Worm (Caenorhabditis elegans) whole organism, L2 larva: ENCODE results near the gene ced-5.

Experiments
- C34F6.9 ChIP-seq: fragments of 150-350 bp; optimal IDR thresholded peaks from 2 replicates; lab custom pipeline; 2014; ENCODE audit warnings: missing biosample characterization, missing genetic modification characterization
- F13H6.1 ChIP-seq: sonication (generic microtip); optimal IDR thresholded peaks from 2 replicates; lab custom pipeline; 2016; ENCODE audit warnings: missing genetic modification characterization, missing compliant biosample characterization
- blmp-1 ChIP-seq: sonication (generic microtip); optimal IDR thresholded peaks from 2 replicates; lab custom pipeline; 2017; ENCODE audit warnings: missing genetic modification characterization, mild to moderate bottlenecking, missing compliant biosample characterization, antibody characterized with exemption, moderate library complexity; ENCODE audit not compliant: insufficient read depth
- ceh-82 ChIP-seq: fragments of 150-350 bp; optimal IDR thresholded peaks from 2 replicates; lab custom pipeline; 2014; ENCODE audit warnings: missing biosample characterization, missing genetic modification characterization
- egl-27 ChIP-seq: sonication (generic microtip); optimal IDR thresholded peaks from 3 replicates; lab custom pipeline; 2017; ENCODE audit warnings: missing biosample characterization, missing genetic modification reagents, missing genetic modification characterization
- fos-1 ChIP-seq: fragments of 150-350 bp; optimal IDR thresholded peaks from 2 replicates; lab custom pipeline; 2014; ENCODE audit warnings: missing biosample characterization, missing genetic modification characterization
- lsy-2 ChIP-seq, 2 experiments: fragments of 150-350 bp in 1 of 2; sonication (generic microtip) in 1 of 2; optimal IDR thresholded peaks; 2 replicates each; lab custom pipeline; 2014 to 2017; ENCODE audit warnings: missing biosample characterization in 2 of 2, missing genetic modification characterization in 2 of 2
- nhr-12 ChIP-seq: fragments of 150-350 bp; optimal IDR thresholded peaks from 2 replicates; lab custom pipeline; 2014; ENCODE audit warnings: missing biosample characterization, missing genetic modification characterization
- unc-39 ChIP-seq: fragments of 150-350 bp; optimal IDR thresholded peaks from 2 replicates; lab custom pipeline; 2014; ENCODE audit warnings: missing biosample characterization, missing genetic modification characterization
- unc-55 ChIP-seq: fragments of 150-350 bp; sonication (generic microtip); optimal IDR thresholded peaks from 3 replicates; lab custom pipeline; 2014; ENCODE audit warnings: missing biosample characterization, missing genetic modification reagents, missing genetic modification characterization
- ztf-1 ChIP-seq: fragments of 200-800 bp; sonication (Bioruptor generic); conservative IDR thresholded peaks from 2 replicates; pipeline ENCODE4 v1.3.6; 2022; ENCODE audit warnings: missing genetic modification characterization, missing compliant biosample characterization

ced-5 gene

DNA sequence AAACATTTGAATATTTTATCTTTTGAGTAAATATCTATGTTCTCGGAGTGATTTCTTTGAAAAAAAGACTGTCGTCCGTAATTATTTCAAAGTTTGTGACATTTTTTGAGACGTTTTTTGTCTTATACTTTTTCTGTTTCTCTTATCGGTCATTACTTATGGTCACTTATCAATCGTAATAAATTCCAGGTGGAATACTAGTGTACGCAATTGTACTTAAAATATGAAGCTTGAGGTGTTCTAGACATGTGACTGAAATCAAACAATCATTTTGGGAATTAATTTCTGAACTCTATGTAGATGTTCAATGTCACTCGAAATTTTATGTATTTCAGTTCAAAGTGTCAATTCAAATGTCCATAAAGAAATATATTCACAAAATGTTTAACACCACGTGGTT lies 58.4 kb downstream of the ced-5 start:
- TF ChIP-seq unc-55 (GFP tag; lab: Kevin White, UChicago): no peak
- TF ChIP-seq ceh-82 (tag; lab: Kevin White, UChicago): no peak
- TF ChIP-seq ztf-1 (GFP tag; lab: Robert Waterston, UW): no peak
- TF ChIP-seq egl-27: no peak
- no peak for TF ChIP-seq C34F6.9 (tag; lab: Kevin White, UChicago)
- TF ChIP-seq unc-39: no peak
- no peak for TF ChIP-seq lsy-2 (tag; optimal IDR thresholded peaks at IDR 0.05; lab: Kevin White, UChicago)
- no peak for TF ChIP-seq nhr-12
- TF ChIP-seq F13H6.1 (tag; lab: Kevin White, UChicago): no peak
- TF ChIP-seq fos-1 (tag; lab: Kevin White, UChicago): no peak
- TF ChIP-seq blmp-1 (tag; lab: Kevin White, UChicago): no peak
